Fruit fly (Drosophila melanogaster): ENCODE data around the gene comt.
A peak's percentile ranks its signal among the peaks of the same experiment; 100 is the strongest.

Gene comt

dm6 chrX:13232406-13233195 lies 26.2 kb upstream of the comt start (continued):
- no peak for TF ChIP-seq pros (GFP tag; optimal IDR thresholded peaks at IDR 0.05)
- no peak for TF ChIP-seq CG15479 (GFP tag; optimal IDR thresholded peaks at IDR 0.05)
- TF ChIP-seq CG34376 (GFP tag; optimal IDR thresholded peaks at IDR 0.05), result no peak
- peak; percentile 23 for TF ChIP-seq fu2 (GFP tag; optimal IDR thresholded peaks at IDR 0.05)
- no peak for TF ChIP-seq ash1 (GFP tag; optimal IDR thresholded peaks at IDR 0.05)
- peak; percentile 56 for TF ChIP-seq CG17612 (GFP tag; IDR thresholded peaks at IDR 0.05)
- peak; percentile 36 for TF ChIP-seq CG12155 (GFP tag; optimal IDR thresholded peaks at IDR 0.05)
- TF ChIP-seq CG11085 (GFP tag; IDR thresholded peaks at IDR 0.05), result peak; percentile 28; the same call in 1 of the 2 replicates
- peak; percentile 77 for TF ChIP-seq sob (GFP tag; IDR thresholded peaks at IDR 0.05)
- TF ChIP-seq CG33213 (GFP tag; optimal IDR thresholded peaks at IDR 0.05), result no peak
- peak; percentile 86 for TF ChIP-seq HLH3B (GFP tag; IDR thresholded peaks at IDR 0.05)
- TF ChIP-seq slou (GFP tag; optimal IDR thresholded peaks at IDR 0.05), result no peak
- peak; percentile 68 for TF ChIP-seq CG6689 (GFP tag; IDR thresholded peaks at IDR 0.05)
- TF ChIP-seq CG31441 (GFP tag; IDR thresholded peaks at IDR 0.05), result peak; percentile 77
- no peak for TF ChIP-seq sna (GFP tag; IDR thresholded peaks at IDR 0.05; ENCODE audit: partially characterized antibody)
- no peak for TF ChIP-seq Doc2 (GFP tag; IDR thresholded peaks at IDR 0.05)
- peak; percentile 15 for TF ChIP-seq D19B (GFP tag; optimal IDR thresholded peaks at IDR 0.05)
- peak; percentile 69 for TF ChIP-seq dpn (GFP tag; optimal IDR thresholded peaks at IDR 0.05)
- peak; percentile 65; the same call in 2 of the 3 replicates for TF ChIP-seq CG2199 (GFP tag; IDR thresholded peaks at IDR 0.05)
- TF ChIP-seq Optix (GFP tag; IDR thresholded peaks at IDR 0.05), result peak; percentile 77
- peak; percentile 49 to 77 for TF ChIP-seq Hr51 (GFP tag; optimal IDR thresholded peaks at IDR 0.05)
- TF ChIP-seq CG9876 (GFP tag; optimal IDR thresholded peaks at IDR 0.05), result no peak
- TF ChIP-seq danr (GFP tag; IDR thresholded peaks at IDR 0.05), result peak; percentile 57; the same call in 1 of the 2 replicates
- peak; percentile 59; the same call in 1 of the 3 replicates for TF ChIP-seq jigr1 (GFP tag; IDR thresholded peaks at IDR 0.05)
- TF ChIP-seq CG12236 (GFP tag; optimal IDR thresholded peaks at IDR 0.05), result peak; percentile 31
- TF ChIP-seq Nf-YC (tag; optimal IDR thresholded peaks at IDR 0.05), result peak; percentile 25
- peak; percentile 24 for TF ChIP-seq tio (GFP tag; optimal IDR thresholded peaks at IDR 0.05)
- no peak for TF ChIP-seq HLH4C (GFP tag; IDR thresholded peaks at IDR 0.05; ENCODE audit: partially characterized antibody)
- peak; percentile 55 for TF ChIP-seq Hsf (GFP tag; optimal IDR thresholded peaks at IDR 0.05)
- TF ChIP-seq Sox100B (GFP tag; optimal IDR thresholded peaks at IDR 0.05), result peak; percentile 50
- peak; percentile 84 for TF ChIP-seq H15 (GFP tag; IDR thresholded peaks at IDR 0.05)
- peak; percentile 83 for TF ChIP-seq ase (GFP tag; IDR thresholded peaks at IDR 0.05)
- peak; percentile 50; the same call in 1 of the 2 replicates for TF ChIP-seq CG9215 (GFP tag; IDR thresholded peaks at IDR 0.05)
- peak; percentile 26 for TF ChIP-seq gcm2 (GFP tag; optimal IDR thresholded peaks at IDR 0.05)
- peak; percentile 19 for TF ChIP-seq CG31365 (tag; optimal IDR thresholded peaks at IDR 0.05)
- TF ChIP-seq CG8359 (GFP tag; optimal IDR thresholded peaks at IDR 0.05; ENCODE audit: borderline replicate concordance), result peak; percentile 51
- peak; percentile 52 for TF ChIP-seq CG15601 (tag; optimal IDR thresholded peaks at IDR 0.05)
- TF ChIP-seq CG6654 (GFP tag; optimal IDR thresholded peaks at IDR 0.05), result peak; percentile 18
- TF ChIP-seq rib (GFP tag; IDR thresholded peaks at IDR 0.05), result no peak
- TF ChIP-seq E2f1 (GFP tag; IDR thresholded peaks at IDR 0.05), result peak; percentile 73
- TF ChIP-seq CG2712 (tag; optimal IDR thresholded peaks at IDR 0.05), result peak; percentile 75
- TF ChIP-seq CG13624 (GFP tag; optimal IDR thresholded peaks at IDR 0.05), result peak; percentile 55
- no peak for TF ChIP-seq HLHmδ (GFP tag; optimal IDR thresholded peaks at IDR 0.05)
- TF ChIP-seq CG1602 (GFP tag; optimal IDR thresholded peaks at IDR 0.05), result peak; percentile 59
- TF ChIP-seq gsb (GFP tag; IDR thresholded peaks at IDR 0.05), result peak; percentile 65
- peak; percentile 86 for TF ChIP-seq CG10366 (GFP tag; IDR thresholded peaks at IDR 0.05)
- no peak for TF ChIP-seq CG7271 (tag; optimal IDR thresholded peaks at IDR 0.05)
- TF ChIP-seq tll (GFP tag; optimal IDR thresholded peaks at IDR 0.05), result no peak
- TF ChIP-seq yki (optimal IDR thresholded peaks at IDR 0.05), result no peak
- TF ChIP-seq salm (tag; optimal IDR thresholded peaks at IDR 0.05), result peak; percentile 44
